Worm (Caenorhabditis elegans) whole organism, L3 larva: ENCODE measurements around the gene Y43F8B.9.

Source experiments
- R02D3.7 ChIP-seq: fragments of 150-350 bp; optimal IDR thresholded peaks from 2 replicates; lab custom pipeline; 2014; ENCODE audit warnings: missing biosample characterization, missing genetic modification characterization
- ama-1 ChIP-seq: fragments of 150-350 bp; optimal IDR thresholded peaks from 2 replicates; lab custom pipeline; 2018
- ceh-28 ChIP-seq: fragments of 150-350 bp; optimal IDR thresholded peaks from 2 replicates; lab custom pipeline; 2014; ENCODE audit warnings: missing biosample characterization, missing genetic modification reagents, missing genetic modification characterization
- ceh-9 ChIP-seq: sonication (generic microtip); optimal IDR thresholded peaks from 2 replicates; lab custom pipeline; 2018; ENCODE audit warnings: missing biosample characterization, missing genetic modification characterization
- egl-27 ChIP-seq: sonication (generic microtip); optimal IDR thresholded peaks from 4 replicates; lab custom pipeline; 2017; ENCODE audit warnings: missing biosample characterization, missing genetic modification reagents, missing genetic modification characterization
- egl-5 ChIP-seq: fragments of 150-350 bp; optimal IDR thresholded peaks from 2 replicates; lab custom pipeline; 2017; ENCODE audit warnings: missing biosample characterization, missing genetic modification reagents, missing genetic modification characterization, inconsistent platforms
- elt-1 ChIP-seq: fragments of 150-350 bp; optimal IDR thresholded peaks from 2 replicates; lab custom pipeline; 2014; ENCODE audit warnings: missing biosample characterization, missing genetic modification characterization
- elt-2 ChIP-seq: sonication (generic microtip); optimal IDR thresholded peaks from 2 replicates; lab custom pipeline; 2016; ENCODE audit warnings: missing genetic modification reagents, mild to moderate bottlenecking, missing genetic modification characterization, missing compliant biosample characterization
- elt-3 ChIP-seq, 3 experiments: fragments of 150-350 bp in 1 of 3; sonication (generic microtip) in 2 of 3; optimal IDR thresholded peaks; 2 replicates in 2 of 3; 4 replicates in 1 of 3; lab custom pipeline; 2014 to 2017; ENCODE audit warnings: missing biosample characterization in 3 of 3, missing genetic modification characterization in 3 of 3
- fos-1 ChIP-seq: fragments of 150-350 bp; optimal IDR thresholded peaks from 2 replicates; lab custom pipeline; 2014; ENCODE audit warnings: missing biosample characterization, missing genetic modification characterization
- lsy-12 ChIP-seq: sonication (generic microtip); optimal IDR thresholded peaks from 2 replicates; lab custom pipeline; 2016; ENCODE audit warnings: mild to moderate bottlenecking, missing genetic modification characterization, missing compliant biosample characterization
- nfya-1 ChIP-seq: sonication (generic microtip); optimal IDR thresholded peaks from 2 replicates; lab custom pipeline; 2017; ENCODE audit warnings: missing genetic modification characterization, mild to moderate bottlenecking, missing compliant biosample characterization, antibody characterized with exemption, moderate library complexity; ENCODE audit not compliant: insufficient read depth
- nhr-11 ChIP-seq: fragments of 150-350 bp; optimal IDR thresholded peaks from 2 replicates; lab custom pipeline; 2014; ENCODE audit warnings: missing biosample characterization, missing genetic modification characterization
- nhr-23 ChIP-seq: fragments of 150-350 bp; optimal IDR thresholded peaks from 2 replicates; lab custom pipeline; 2014; ENCODE audit warnings: missing biosample characterization, missing genetic modification reagents, missing genetic modification characterization
- nhr-237 ChIP-seq: fragments of 150-350 bp; optimal IDR thresholded peaks from 2 replicates; lab custom pipeline; 2014; ENCODE audit warnings: missing biosample characterization, missing genetic modification characterization
- nhr-25 ChIP-seq: sonication (generic microtip); optimal IDR thresholded peaks from 2 replicates; lab custom pipeline; 2017; ENCODE audit warnings: missing biosample characterization, missing genetic modification characterization
- nhr-28 ChIP-seq: fragments of 150-350 bp; optimal IDR thresholded peaks from 2 replicates; lab custom pipeline; 2014; ENCODE audit warnings: missing biosample characterization, missing genetic modification characterization
- nhr-43 ChIP-seq: sonication (generic microtip); optimal IDR thresholded peaks from 2 replicates; lab custom pipeline; 2016; ENCODE audit warnings: mild to moderate bottlenecking, missing genetic modification characterization, missing compliant biosample characterization; ENCODE audit not compliant: poor library complexity, severe bottlenecking
- nhr-67 ChIP-seq: fragments of 150-350 bp; optimal IDR thresholded peaks from 2 replicates; lab custom pipeline; 2014; ENCODE audit warnings: missing biosample characterization, missing genetic modification characterization
- nhr-76 ChIP-seq: fragments of 150-350 bp; sonication (generic microtip); optimal IDR thresholded peaks from 5 replicates; lab custom pipeline; 2014; ENCODE audit warnings: missing biosample characterization, missing genetic modification characterization
- pha-4 ChIP-seq: fragments of 150-350 bp; optimal IDR thresholded peaks from 2 replicates; lab custom pipeline; 2014; ENCODE audit warnings: missing biosample characterization, missing genetic modification reagents, missing genetic modification characterization
- pqm-1 ChIP-seq: fragments of 150-350 bp; optimal IDR thresholded peaks from 2 replicates; lab custom pipeline; 2017; ENCODE audit warnings: missing biosample characterization, missing genetic modification characterization, inconsistent platforms
- skn-1 ChIP-seq: fragments of 150-350 bp; optimal IDR thresholded peaks from 2 replicates; lab custom pipeline; 2014; ENCODE audit warnings: missing biosample characterization, missing genetic modification characterization
- tbx-2 ChIP-seq: sonication (generic microtip); optimal IDR thresholded peaks from 2 replicates; lab custom pipeline; 2016; ENCODE audit warnings: mild to moderate bottlenecking, missing genetic modification characterization, missing compliant biosample characterization
- unc-39 ChIP-seq: sonication (generic microtip); optimal IDR thresholded peaks from 4 replicates; lab custom pipeline; 2017; ENCODE audit warnings: missing biosample characterization, missing genetic modification characterization
- unc-62 ChIP-seq: fragments of 150-350 bp; sonication (generic microtip); optimal IDR thresholded peaks from 4 replicates; lab custom pipeline; 2014; ENCODE audit warnings: missing biosample characterization, missing genetic modification reagents, missing genetic modification characterization
- ztf-4 ChIP-seq: fragments of 150-350 bp; optimal IDR thresholded peaks from 2 replicates; lab custom pipeline; 2014; ENCODE audit warnings: missing biosample characterization, missing genetic modification characterization

The Y43F8B.9 gene

DNA sequence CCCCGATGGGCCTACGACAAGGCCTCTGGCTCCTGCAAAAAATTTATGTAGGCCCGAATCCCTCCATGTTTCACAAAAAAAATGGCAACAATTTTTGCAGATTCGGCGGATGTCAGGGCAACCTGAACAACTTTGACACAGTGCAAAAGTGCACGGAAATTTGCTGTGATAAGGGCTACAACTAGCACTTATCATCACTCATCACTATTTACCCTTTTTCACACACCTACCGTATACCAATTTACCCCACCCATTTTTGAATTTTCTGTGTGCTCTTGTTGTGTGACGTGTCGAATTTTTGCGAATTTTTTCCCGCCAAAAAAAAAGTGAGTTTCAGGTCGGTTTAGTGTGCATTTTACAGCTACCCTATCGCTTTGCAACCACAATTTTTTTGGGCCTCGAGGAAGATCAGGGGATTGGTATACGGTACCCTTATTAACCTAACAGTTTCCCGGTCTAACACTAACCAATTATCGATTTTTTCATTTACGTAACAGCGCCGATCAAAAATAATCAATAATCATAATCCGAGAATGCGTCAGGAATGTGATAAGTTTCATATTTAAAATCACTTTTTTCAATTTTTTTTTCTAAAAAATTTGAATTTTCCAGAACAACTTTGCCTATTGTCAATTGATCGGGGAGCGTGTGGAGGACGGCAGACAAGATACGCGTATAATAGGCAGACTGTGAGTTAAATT, 40.7 kb downstream of the Y43F8B.9 start:
- TF ChIP-seq nhr-25 (no peak), R02D3.7 (tag; lab: Kevin White, UChicago) (no peak), nfya-1 (tag; lab: Kevin White, UChicago) (no peak), elt-1 (tag; lab: Kevin White, UChicago) (no peak), elt-2 (peak; percentile 29), ceh-28 (tag; lab: Kevin White, UChicago) (no peak), pqm-1 (peak; percentile 4)

DNA sequence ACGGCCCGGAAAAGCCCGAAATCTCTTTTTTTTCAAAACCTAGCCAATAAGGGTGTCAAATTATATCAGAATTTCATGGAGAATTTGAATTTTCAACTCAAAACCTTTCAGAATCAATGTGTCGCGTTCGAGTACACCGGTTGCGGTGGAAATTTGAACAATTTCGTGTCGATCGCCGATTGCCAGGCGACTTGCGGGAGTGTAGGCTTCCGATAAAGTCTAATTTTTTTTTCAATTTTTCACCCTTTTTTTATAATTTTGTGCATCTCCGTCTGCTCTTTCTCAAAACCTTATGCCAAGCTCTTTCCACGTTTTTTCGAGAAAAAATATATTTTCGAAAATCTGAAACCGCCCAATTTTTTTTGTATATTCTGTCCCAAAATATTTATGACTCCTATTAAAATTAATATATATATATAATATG, 41.6 kb downstream of the Y43F8B.9 start:
- TF ChIP-seq elt-2 (peak; percentile 11), nhr-25 (peak; percentile 71), unc-39 (tag; lab: Kevin White, UChicago) (no peak), elt-3 (tag; optimal IDR thresholded peaks at IDR 0.05; lab: Kevin White, UChicago) (no peak), fos-1 (tag; lab: Kevin White, UChicago) (no peak), ztf-4 (tag; lab: Kevin White, UChicago) (peak; percentile 66), ama-1 (lab: Kevin White, UChicago) (peak; percentile 97), lsy-12 (tag; lab: Kevin White, UChicago) (peak; percentile 50), egl-5 (tag; lab: Kevin White, UChicago) (no peak), tbx-2 (peak; percentile 84), nhr-43 (peak; percentile 65), nhr-23 (tag; lab: Kevin White, UChicago) (peak; percentile 23)
- TF ChIP-seq, all 47 proteins: peak for 8

DNA sequence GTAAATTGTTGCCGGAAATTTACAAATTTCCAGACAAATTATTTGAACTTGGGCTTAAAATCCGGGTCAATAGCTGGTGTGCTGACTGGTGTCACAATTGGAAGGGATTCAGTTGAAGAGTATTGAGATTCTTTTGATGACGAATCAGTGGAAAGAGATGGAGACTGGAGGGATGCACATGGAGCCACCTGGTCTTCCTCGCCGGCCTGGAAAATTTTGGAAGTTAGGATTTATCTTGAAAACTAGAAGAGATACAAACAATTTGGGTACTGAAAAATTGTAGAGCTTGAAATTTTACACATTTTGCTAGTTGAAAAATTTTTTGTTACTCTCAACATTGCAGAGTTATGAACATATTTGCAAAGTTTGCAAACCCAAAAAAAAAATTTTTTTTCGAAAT, 42.2 kb downstream of the Y43F8B.9 start:
- TF ChIP-seq tbx-2: no peak
- TF ChIP-seq elt-3 (tag; optimal IDR thresholded peaks at IDR 0.05; lab: Kevin White, UChicago): no peak
- TF ChIP-seq ama-1 (lab: Kevin White, UChicago): peak; percentile 97
- TF ChIP-seq unc-39 (tag; lab: Kevin White, UChicago): no peak
- no peak for TF ChIP-seq ceh-28 (tag; lab: Kevin White, UChicago)
- TF ChIP-seq skn-1 (tag; lab: Kevin White, UChicago): no peak
- TF ChIP-seq nhr-25: peak; percentile 94
- peak; percentile 54 for TF ChIP-seq nhr-43
- TF ChIP-seq nhr-23 (tag; lab: Kevin White, UChicago): no peak
- peak; percentile 73 for TF ChIP-seq nfya-1 (tag; lab: Kevin White, UChicago)
- TF ChIP-seq nhr-67 (tag; lab: Kevin White, UChicago): no peak
- no peak for TF ChIP-seq nhr-28 (tag; lab: Kevin White, UChicago)
- TF ChIP-seq nhr-237 (tag; lab: Kevin White, UChicago): no peak
- TF ChIP-seq ztf-4 (tag; lab: Kevin White, UChicago): peak; percentile 73
- TF ChIP-seq, all 47 proteins: peak for 5

DNA sequence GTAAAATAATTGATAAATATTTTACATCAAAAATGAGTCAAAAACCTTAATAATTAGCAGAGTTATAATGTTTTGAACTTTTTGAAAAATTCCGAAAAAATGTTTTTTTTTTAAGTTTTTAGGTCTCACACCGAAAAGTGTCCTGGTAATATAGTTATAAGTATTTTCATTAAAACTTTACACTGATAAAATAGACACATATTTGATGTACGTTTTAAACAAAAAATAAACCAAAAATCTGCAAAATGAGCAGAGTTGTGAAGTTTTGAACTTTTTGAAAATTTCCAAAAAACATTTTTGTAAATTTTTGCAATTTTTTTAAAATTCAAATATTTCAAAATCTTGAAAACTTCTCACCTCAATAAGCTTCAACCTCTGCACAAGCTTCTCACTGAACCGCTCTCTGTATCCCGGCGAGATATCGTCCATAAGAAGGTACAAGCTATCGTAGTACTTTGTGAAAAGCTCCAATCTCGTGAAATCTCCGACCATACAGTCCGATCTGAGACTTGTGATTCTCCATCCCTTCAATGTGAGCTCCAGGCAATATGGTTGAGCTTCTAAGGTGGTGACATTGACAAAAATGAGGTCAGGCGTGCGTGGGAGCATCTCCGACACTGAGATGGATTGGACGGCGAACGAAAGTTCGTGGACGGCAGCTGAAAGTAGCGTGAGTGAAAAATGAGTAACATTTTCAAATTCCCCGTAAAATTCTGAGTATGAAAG, 42.8 kb downstream of the Y43F8B.9 start:
- TF ChIP-seq egl-27 (tag; lab: Kevin White, UChicago) (no peak), pha-4 (no peak), nhr-23 (tag; lab: Kevin White, UChicago) (no peak), nhr-11 (tag; lab: Kevin White, UChicago) (no peak), unc-62 (GFP tag; lab: Kevin White, UChicago) (no peak), nfya-1 (tag; lab: Kevin White, UChicago) (no peak), nhr-25 (peak; percentile 84), ama-1 (lab: Kevin White, UChicago) (peak; percentile 94), egl-5 (tag; lab: Kevin White, UChicago) (no peak), ztf-4 (tag; lab: Kevin White, UChicago) (no peak), elt-1 (tag; lab: Kevin White, UChicago) (no peak), nhr-76 (tag; lab: Kevin White, UChicago) (no peak), ceh-9 (tag; lab: Kevin White, UChicago) (no peak), nhr-67 (tag; lab: Kevin White, UChicago) (no peak)
